Fruit fly (Drosophila melanogaster) whole organism, embryonic: ENCODE results near the gene CG12990.

Experiments used
- CG1024 ChIP-seq: fragments of 200-800 bp; sonication (Bioruptor generic); IDR thresholded peaks from 2 replicates; pipeline ENCODE4 v1.3.6; 2022; ENCODE audit warnings: missing biosample characterization, missing genetic modification characterization
- CG10959 ChIP-seq: fragments of 200-800 bp; sonication (Bioruptor generic); IDR thresholded peaks from 2 replicates; pipeline ENCODE4 v1.3.6; 2022; ENCODE audit warnings: missing biosample characterization, missing genetic modification characterization
- CG12391 ChIP-seq: fragments of 200-800 bp; sonication (Bioruptor generic); optimal IDR thresholded peaks from 3 replicates; lab custom pipeline; 2018; ENCODE audit warnings: missing biosample characterization, mild to moderate bottlenecking, missing genetic modification characterization, moderate library complexity
- CG15269 ChIP-seq: fragments of 200-800 bp; sonication (Bioruptor generic); optimal IDR thresholded peaks from 2 replicates; lab custom pipeline; 2018; ENCODE audit warnings: missing biosample characterization, mild to moderate bottlenecking, missing genetic modification characterization, moderate library complexity
- CG17359 ChIP-seq: fragments of 200-800 bp; sonication (Bioruptor generic); optimal IDR thresholded peaks from 3 replicates; lab custom pipeline; 2018; ENCODE audit warnings: missing biosample characterization, mild to moderate bottlenecking, missing genetic modification characterization, moderate library complexity
- CG17912 ChIP-seq: fragments of 200-800 bp; sonication (Bioruptor generic); optimal IDR thresholded peaks from 2 replicates; lab custom pipeline; 2018; ENCODE audit warnings: missing biosample characterization, mild to moderate bottlenecking, missing genetic modification characterization
- CG1792 ChIP-seq: fragments of 200-800 bp; sonication (Bioruptor generic); optimal IDR thresholded peaks from 2 replicates; lab custom pipeline; 2016; ENCODE audit warnings: missing biosample characterization, missing genetic modification characterization
- CG2202 ChIP-seq: fragments of 200-800 bp; sonication (Bioruptor generic); optimal IDR thresholded peaks from 2 replicates; lab custom pipeline; 2018; ENCODE audit warnings: missing biosample characterization, mild to moderate bottlenecking, missing genetic modification characterization
- CG30020 ChIP-seq: fragments of 200-800 bp; optimal IDR thresholded peaks from 2 replicates; lab custom pipeline; 2019; ENCODE audit warnings: missing biosample characterization, mild to moderate bottlenecking, missing genetic modification characterization, moderate library complexity
- CG3726 ChIP-seq: fragments of 200-800 bp; sonication (Bioruptor generic); IDR thresholded peaks from 3 replicates; pipeline ENCODE4, ENCODE4 v1.3.6; 2022; ENCODE audit warnings: missing biosample characterization, missing genetic modification characterization
- CG6689 ChIP-seq: fragments of 200-800 bp; sonication (Bioruptor generic); IDR thresholded peaks from 2 replicates; pipeline ENCODE4 v1.3.6; 2022; ENCODE audit warnings: missing biosample characterization, missing genetic modification characterization
- CG6854 ChIP-seq: fragments of 200-800 bp; sonication (Bioruptor generic); optimal IDR thresholded peaks from 3 replicates; lab custom pipeline; 2017; ENCODE audit warnings: missing biosample characterization, mild to moderate bottlenecking, missing genetic modification characterization
- CG8478 ChIP-seq: fragments of >200 bp; optimal IDR thresholded peaks from 2 replicates; lab custom pipeline; 2018
- CG9215 ChIP-seq: fragments of 200-800 bp; sonication (Bioruptor generic); IDR thresholded peaks from 2 replicates; pipeline ENCODE4 v1.3.6; 2022; ENCODE audit warnings: missing biosample characterization, missing genetic modification characterization
- CG9876 ChIP-seq: fragments of 200-800 bp; sonication (Bioruptor generic); optimal IDR thresholded peaks from 2 replicates; lab custom pipeline; 2016; ENCODE audit warnings: missing biosample characterization, missing genetic modification characterization
- Dp ChIP-seq: fragments of 200-800 bp; sonication (Bioruptor generic); optimal IDR thresholded peaks from 2 replicates; lab custom pipeline; 2018; ENCODE audit warnings: missing biosample characterization, mild to moderate bottlenecking, missing genetic modification characterization, moderate library complexity
- Dref ChIP-seq: fragments of 200-800 bp; sonication (Bioruptor generic); IDR thresholded peaks from 2 replicates; pipeline ENCODE4 v1.3.6; 2022; ENCODE audit warnings: missing biosample characterization, missing genetic modification characterization
- H2.0 ChIP-seq: fragments of 200-800 bp; sonication (Bioruptor generic); IDR thresholded peaks from 2 replicates; pipeline ENCODE4 v1.3.6; 2022; ENCODE audit warnings: missing biosample characterization, missing genetic modification characterization
- Myb ChIP-seq: fragments of 200-800 bp; sonication (Bioruptor generic); optimal IDR thresholded peaks from 2 replicates; lab custom pipeline; 2016; ENCODE audit warnings: missing biosample characterization, missing genetic modification characterization
- NFAT ChIP-seq: fragments of 200-800 bp; sonication (Bioruptor generic); IDR thresholded peaks from 2 replicates; pipeline ENCODE4 v1.3.6; 2022; ENCODE audit warnings: missing biosample characterization, missing genetic modification characterization
- NfI ChIP-seq: fragments of 200-800 bp; sonication (Bioruptor generic); optimal IDR thresholded peaks from 3 replicates; lab custom pipeline; 2018; ENCODE audit warnings: missing biosample characterization, mild to moderate bottlenecking, missing genetic modification characterization, moderate library complexity
- Oli ChIP-seq: fragments of 200-800 bp; sonication (Bioruptor generic); optimal IDR thresholded peaks from 2 replicates; lab custom pipeline; 2018; ENCODE audit warnings: missing biosample characterization, mild to moderate bottlenecking, missing genetic modification characterization, moderate library complexity
- Poxn ChIP-seq: fragments of 200-800 bp; sonication (Bioruptor generic); IDR thresholded peaks from 2 replicates; pipeline ENCODE4 v1.3.6; 2022; ENCODE audit warnings: missing biosample characterization, missing genetic modification characterization
- Sox102F ChIP-seq: fragments of 200-800 bp; sonication (Bioruptor generic); optimal IDR thresholded peaks from 2 replicates; lab custom pipeline; 2018; ENCODE audit warnings: missing biosample characterization, mild to moderate bottlenecking, missing genetic modification characterization, moderate library complexity
- Vsx1 ChIP-seq: fragments of 200-800 bp; sonication (Bioruptor generic); optimal IDR thresholded peaks from 2 replicates; lab custom pipeline; 2017; ENCODE audit warnings: missing biosample characterization, mild to moderate bottlenecking, missing genetic modification characterization, missing genetic modification reagents
- cad ChIP-seq: fragments of >200 bp; optimal IDR thresholded peaks from 2 replicates; lab custom pipeline; 2017; ENCODE audit warnings: missing biosample characterization, missing genetic modification characterization
- chm ChIP-seq: fragments of 200-800 bp; sonication (Bioruptor generic); IDR thresholded peaks from 2 replicates; pipeline ENCODE4 v1.3.6; 2022; ENCODE audit warnings: missing biosample characterization, missing genetic modification characterization
- dan ChIP-seq: fragments of 200-800 bp; sonication (Bioruptor generic); IDR thresholded peaks from 2 replicates; pipeline ENCODE4 v1.3.6; 2022; ENCODE audit warnings: missing biosample characterization, missing genetic modification characterization
- dmrt99B ChIP-seq: fragments of 200-800 bp; sonication (Bioruptor generic); optimal IDR thresholded peaks from 2 replicates; lab custom pipeline; 2018; ENCODE audit warnings: missing biosample characterization, mild to moderate bottlenecking, missing genetic modification characterization, moderate library complexity
- fd102C ChIP-seq: fragments of 200-800 bp; sonication (Bioruptor generic); optimal IDR thresholded peaks from 2 replicates; lab custom pipeline; 2018; ENCODE audit warnings: missing biosample characterization, mild to moderate bottlenecking, missing genetic modification characterization, moderate library complexity
- fd64A ChIP-seq: fragments of 200-800 bp; sonication (Bioruptor generic); optimal IDR thresholded peaks from 3 replicates; lab custom pipeline; 2018; ENCODE audit warnings: missing biosample characterization, mild to moderate bottlenecking, missing genetic modification characterization
- gem ChIP-seq: fragments of 200-800 bp; sonication (Bioruptor generic); optimal IDR thresholded peaks from 2 replicates; lab custom pipeline; 2019; ENCODE audit warnings: missing biosample characterization, mild to moderate bottlenecking, missing genetic modification characterization, moderate library complexity
- hbn ChIP-seq: fragments of 200-800 bp; sonication (Bioruptor generic); IDR thresholded peaks from 2 replicates; pipeline ENCODE4 v1.3.6; 2022; ENCODE audit warnings: missing biosample characterization, missing genetic modification characterization; ENCODE audit not compliant: partially characterized antibody
- inv ChIP-seq: fragments of 200-800 bp; sonication (Bioruptor generic); IDR thresholded peaks from 2 replicates; pipeline ENCODE4 v1.3.6; 2022; ENCODE audit warnings: missing biosample characterization, missing genetic modification characterization; ENCODE audit not compliant: partially characterized antibody
- jing ChIP-seq: fragments of 200-800 bp; sonication (Bioruptor generic); optimal IDR thresholded peaks from 2 replicates; lab custom pipeline; 2018; ENCODE audit warnings: missing biosample characterization, mild to moderate bottlenecking, missing genetic modification characterization
- salm ChIP-seq: fragments of 200-800 bp; sonication (Bioruptor generic); optimal IDR thresholded peaks from 2 replicates; lab custom pipeline; 2018; ENCODE audit warnings: missing biosample characterization, mild to moderate bottlenecking, missing genetic modification characterization
- sob ChIP-seq: fragments of 200-800 bp; sonication (Bioruptor generic); IDR thresholded peaks from 2 replicates; pipeline ENCODE4 v1.3.6; 2022; ENCODE audit warnings: missing biosample characterization, missing genetic modification characterization
- ssp ChIP-seq: fragments of 200-800 bp; sonication (Bioruptor generic); IDR thresholded peaks from 2 replicates; pipeline ENCODE4 v1.3.6; 2022; ENCODE audit warnings: missing biosample characterization, missing genetic modification characterization
- tio ChIP-seq: fragments of 200-800 bp; sonication (Bioruptor generic); optimal IDR thresholded peaks from 2 replicates; lab custom pipeline; 2017; ENCODE audit warnings: missing biosample characterization, missing genetic modification characterization, inconsistent platforms
- toy ChIP-seq: fragments of 200-800 bp; sonication (Bioruptor generic); IDR thresholded peaks from 2 replicates; pipeline ENCODE4 v1.3.6; 2022; ENCODE audit warnings: missing biosample characterization, missing genetic modification characterization
- trh ChIP-seq: fragments of 200-800 bp; sonication (Bioruptor generic); optimal IDR thresholded peaks from 2 replicates; lab custom pipeline; 2016; ENCODE audit warnings: missing biosample characterization, missing genetic modification characterization

Gene CG12990

dm6 chrX:17709546-17710272, 38.0 kb upstream of the CG12990 start, which contains the start of the genes CG8173 and raskol (continued):
- TF ChIP-seq Dp (GFP tag; lab: Kevin White, UChicago) = peak; percentile 70
- no peak for TF ChIP-seq CG6689 (GFP tag; lab: Robert Waterston, UW)
- no peak for TF ChIP-seq dmrt99B (tag; lab: Kevin White, UChicago)
- no peak for TF ChIP-seq CG8478 (lab: Kevin White, UChicago)
- peak; percentile 47; the same call in 1 of the 2 replicates for TF ChIP-seq chm (GFP tag; lab: Robert Waterston, UW)
- TF ChIP-seq CG1024 (GFP tag; lab: Robert Waterston, UW) = no peak
- TF ChIP-seq CG10959 (GFP tag; lab: Robert Waterston, UW) = no peak
- peak; percentile 45; the same call in 1 of the 2 replicates for TF ChIP-seq Dref (GFP tag; lab: Robert Waterston, UW)
- no peak for TF ChIP-seq salm (tag; lab: Kevin White, UChicago)
- TF ChIP-seq CG6854 (GFP tag; lab: Kevin White, UChicago) = no peak
- TF ChIP-seq Poxn (GFP tag; lab: Robert Waterston, UW) = no peak
- TF ChIP-seq CG30020 (tag; lab: Kevin White, UChicago) = peak; percentile 7
- TF ChIP-seq ssp (GFP tag; lab: Robert Waterston, UW) = no peak
- peak; percentile 54; the same call in 1 of the 2 replicates for TF ChIP-seq NFAT (GFP tag; lab: Robert Waterston, UW)
- TF ChIP-seq jing (GFP tag; lab: Kevin White, UChicago) = no peak
- TF ChIP-seq sob (GFP tag; lab: Robert Waterston, UW) = peak; percentile 20; the same call in 1 of the 2 replicates
- no peak for TF ChIP-seq cad (GFP tag; lab: Kevin White, UChicago)
- no peak for TF ChIP-seq fd64A (GFP tag; lab: Kevin White, UChicago)
- peak; percentile 1 for TF ChIP-seq NfI (GFP tag; lab: Kevin White, UChicago)
- no peak for TF ChIP-seq Sox102F (GFP tag; lab: Kevin White, UChicago)
- no peak for TF ChIP-seq dan
- no peak for TF ChIP-seq CG2202 (tag; lab: Kevin White, UChicago)
- no peak for TF ChIP-seq trh (GFP tag; lab: Kevin White, UChicago)
- TF ChIP-seq H2.0 (GFP tag; lab: Robert Waterston, UW) = no peak
- TF ChIP-seq fd102C (GFP tag; lab: Kevin White, UChicago) = no peak
- TF ChIP-seq inv (GFP tag; lab: Robert Waterston, UW) = no peak; the same call in 1 of the 2 replicates
- TF ChIP-seq Oli (tag; lab: Kevin White, UChicago) = no peak
- TF ChIP-seq hbn = no peak
- TF ChIP-seq CG3726 = no peak
- TF ChIP-seq Vsx1 (GFP tag; lab: Kevin White, UChicago) = no peak
- no peak for TF ChIP-seq toy (GFP tag; lab: Robert Waterston, UW)
- TF ChIP-seq CG17912 (GFP tag; lab: Kevin White, UChicago) = no peak
- TF ChIP-seq CG12391 (tag; lab: Kevin White, UChicago) = no peak
- TF ChIP-seq CG9876 (GFP tag; lab: Kevin White, UChicago) = no peak
- TF ChIP-seq Myb (GFP tag; lab: Kevin White, UChicago) = peak; percentile 99
- TF ChIP-seq CG9215 (GFP tag; lab: Robert Waterston, UW) = no peak
- no peak for TF ChIP-seq tio (GFP tag; lab: Kevin White, UChicago)
- no peak for TF ChIP-seq CG15269 (tag; lab: Kevin White, UChicago)
- peak; percentile 2 for TF ChIP-seq CG17359
- TF ChIP-seq gem (tag; lab: Kevin White, UChicago) = no peak
- TF ChIP-seq CG1792 (GFP tag; lab: Kevin White, UChicago) = no peak
